Worm (Caenorhabditis elegans) whole organism, dauer: ENCODE data around the gene srw-21.

Experiments used
- unc-62 ChIP-seq: sonication (generic microtip); optimal IDR thresholded peaks from 2 replicates; lab custom pipeline; 2017; ENCODE audit warnings: missing biosample characterization, missing genetic modification reagents, missing genetic modification characterization

Gene srw-21

ce11 chrV:15487764-15488163 is at the start of gene srw-21:
Gene srw-21, plus strand, starts transcription at chrV:15488064.
- TF ChIP-seq unc-62 (GFP tag; lab: Kevin White, UChicago): no peak

- no peak for TF ChIP-seq unc-62 (GFP tag; lab: Kevin White, UChicago)
Measured at ce11 chrV:15442384-15442783, 45.5 kb upstream of the srw-21 start.

- TF ChIP-seq unc-62 (GFP tag; lab: Kevin White, UChicago): no peak
Measured at ce11 chrV:15443708-15444107, 44.2 kb upstream of the srw-21 start, which contains the start of gene T26H5.10. Gene T26H5.10, minus strand, starts transcription at chrV:15443808.

ce11 chrV:15444188-15444587 is 43.7 kb upstream of the srw-21 start, which contains the start of gene T26H5.11:
Gene T26H5.11, minus strand, starts transcription at chrV:15444288.
- no peak for TF ChIP-seq unc-62 (GFP tag; lab: Kevin White, UChicago)

- TF ChIP-seq unc-62 (GFP tag; lab: Kevin White, UChicago): no peak
Measured at ce11 chrV:15444615-15445014, 43.2 kb upstream of the srw-21 start, which contains the start of gene T26H5.9. Gene T26H5.9, plus strand, starts transcription at chrV:15444916.

- no peak for TF ChIP-seq unc-62 (GFP tag; lab: Kevin White, UChicago)
Measured at ce11 chrV:15445437-15445836, 42.4 kb upstream of the srw-21 start, which contains the start of gene srh-239. Gene srh-239, plus strand, starts transcription at chrV:15445737.

DNA sequence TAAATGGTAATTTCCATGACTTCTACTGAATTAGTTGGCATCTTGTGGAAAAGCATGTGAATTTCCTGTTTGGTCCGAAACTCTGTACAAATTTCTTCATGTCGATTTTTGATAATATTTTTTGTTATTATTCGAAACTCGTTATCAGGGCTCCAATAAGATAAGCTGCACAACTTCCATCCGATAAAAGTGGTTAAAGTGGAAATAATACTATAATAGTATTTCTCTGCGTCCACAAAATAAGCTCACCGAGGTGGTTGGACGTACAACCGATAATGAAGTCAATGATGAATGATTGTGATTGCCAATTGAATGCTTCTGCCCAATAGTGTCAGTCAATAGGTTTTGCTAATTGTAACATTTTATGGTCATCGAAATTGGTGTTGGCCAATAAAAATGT is 39.5 kb upstream of the srw-21 start, which contains the start of gene T26H5.4:
TSS of gene T26H5.4 (minus strand) at position 294 of the 400 bp plus-strand sequence.
- TF ChIP-seq unc-62 (GFP tag; lab: Kevin White, UChicago): no peak

- TF ChIP-seq unc-62 (GFP tag; lab: Kevin White, UChicago): no peak
Measured at ce11 chrV:15448865-15449264, 39.0 kb upstream of the srw-21 start, which contains the start of gene T26H5.14. Gene T26H5.14, plus strand, starts transcription at chrV:15449165.

DNA sequence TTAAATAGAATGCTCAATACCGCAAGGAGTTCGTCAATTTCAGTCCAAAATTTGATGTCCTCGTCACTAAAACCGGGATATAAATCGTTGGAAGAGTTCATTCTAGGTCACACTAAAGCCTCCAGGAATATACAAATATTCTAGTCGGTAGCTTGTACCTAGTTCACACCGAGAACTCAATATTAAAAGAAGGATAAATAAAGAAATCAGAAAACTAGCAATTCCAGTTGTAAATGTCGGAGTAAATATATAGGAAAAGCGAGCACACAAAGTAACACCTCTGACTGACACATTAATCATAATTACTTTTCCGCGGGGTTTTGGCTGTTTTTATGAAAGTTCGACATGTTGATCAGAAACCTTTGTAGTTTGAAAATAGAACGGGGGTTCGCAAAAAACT is 36.4 kb upstream of the srw-21 start, which contains the start of gene srw-33:
TSS of gene srw-33 (minus strand) at position 101 of the 400 bp plus-strand sequence.
- no peak for TF ChIP-seq unc-62 (GFP tag; lab: Kevin White, UChicago)

- TF ChIP-seq unc-62 (GFP tag; lab: Kevin White, UChicago): no peak
Measured at ce11 chrV:15454322-15454721, 33.5 kb upstream of the srw-21 start.

- TF ChIP-seq unc-62 (GFP tag; lab: Kevin White, UChicago): no peak
Measured at ce11 chrV:15459088-15459487, 28.8 kb upstream of the srw-21 start, which contains the start of gene str-71. Gene str-71, minus strand, starts transcription at chrV:15459188.

- TF ChIP-seq unc-62 (GFP tag; lab: Kevin White, UChicago): no peak
Measured at ce11 chrV:15464402-15464801, 23.5 kb upstream of the srw-21 start, which contains the start of gene rocf-1. Gene rocf-1, minus strand, starts transcription at chrV:15464502.

ce11 chrV:15465032-15465727 is 22.7 kb upstream of the srw-21 start, which contains the start of gene pqn-71:
Gene pqn-71, plus strand, starts transcription at chrV:15465677.
- no peak for TF ChIP-seq unc-62 (GFP tag; lab: Kevin White, UChicago)

DNA sequence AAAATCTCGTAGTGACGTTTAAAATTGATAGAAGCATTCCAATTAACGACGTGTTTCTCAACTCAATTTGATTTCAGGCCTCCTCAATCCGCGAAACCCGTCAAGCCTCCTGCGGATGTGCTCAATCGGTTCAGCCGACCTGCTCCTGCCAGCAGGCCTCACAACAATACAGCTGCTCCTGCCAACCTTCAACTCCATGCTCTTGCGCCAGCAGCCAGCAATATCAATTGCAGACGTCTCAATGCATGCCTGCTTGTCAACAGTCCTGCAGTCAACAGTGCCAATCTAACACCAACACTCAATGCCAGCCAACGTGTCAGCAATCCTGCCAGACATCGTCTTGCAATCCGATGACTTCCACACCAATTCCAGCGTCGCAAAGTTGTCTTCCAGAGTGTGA is 21.8 kb upstream of the srw-21 start:
- TF ChIP-seq unc-62 (GFP tag; lab: Kevin White, UChicago): no peak

ce11 chrV:15466719-15467118 is 21.1 kb upstream of the srw-21 start:
- no peak for TF ChIP-seq unc-62 (GFP tag; lab: Kevin White, UChicago)

DNA sequence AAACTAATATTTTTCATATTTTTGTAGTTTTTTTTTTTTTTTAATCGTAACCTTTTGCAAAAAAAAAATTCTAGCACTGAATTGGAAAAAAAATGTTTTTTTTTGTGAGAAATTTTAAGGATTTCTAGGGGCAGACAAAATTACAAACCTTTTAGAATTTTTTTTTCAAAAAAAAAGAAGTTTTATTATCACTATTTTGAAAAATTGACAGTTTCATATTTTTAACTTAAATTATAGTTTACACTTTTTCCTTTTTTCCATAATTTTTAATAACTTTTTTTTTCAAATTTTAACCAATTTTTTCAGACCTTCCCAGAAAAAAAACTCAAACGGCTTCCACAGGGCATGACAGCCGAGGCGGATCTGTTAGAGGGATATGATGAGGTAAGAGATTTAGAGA is 16.8 kb upstream of the srw-21 start, which contains the start of gene dpf-1:
TSS of gene dpf-1 (plus strand) at position 301 of the 400 bp plus-strand sequence.
- no peak for TF ChIP-seq unc-62 (GFP tag; lab: Kevin White, UChicago)
